Fruit fly (Drosophila melanogaster): ENCODE data around the gene axo.

axo gene

DNA sequence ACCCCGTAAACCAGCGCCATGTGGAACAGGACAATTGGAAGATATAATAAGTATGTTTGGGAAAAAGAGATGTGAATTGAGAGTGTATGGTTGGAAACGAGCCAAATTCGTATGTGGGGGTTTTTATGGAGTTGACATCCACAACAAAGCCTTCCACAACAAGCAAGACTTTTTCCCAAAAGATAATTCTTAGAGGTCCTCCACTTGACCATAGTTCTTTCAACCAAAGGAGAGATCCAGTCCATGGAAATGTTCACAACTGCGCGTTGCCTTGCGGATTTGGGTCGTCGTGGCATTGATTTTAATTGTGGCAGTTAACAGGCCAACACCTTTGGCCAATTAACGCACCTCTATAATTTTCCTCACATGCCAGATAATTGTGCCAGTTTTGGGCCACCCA is 2.9 kb upstream of the axo start, which contains the start of gene CG18418:
Gene CG18418, minus strand, starts transcription at position 101 of the 400 bp plus-strand sequence.
- no peak for TF ChIP-seq dmrt93B (GFP tag; optimal IDR thresholded peaks at IDR 0.05)
- no peak for TF ChIP-seq N (GFP tag; optimal IDR thresholded peaks at IDR 0.05)
- no peak for TF ChIP-seq fru (GFP tag; optimal IDR thresholded peaks at IDR 0.05)
- no peak for TF ChIP-seq usp (GFP tag; optimal IDR thresholded peaks at IDR 0.05)
- TF ChIP-seq CG9705 (GFP tag; optimal IDR thresholded peaks at IDR 0.05) = no peak
- TF ChIP-seq woc (GFP tag; optimal IDR thresholded peaks at IDR 0.05) = no peak
- TF ChIP-seq sage (GFP tag; optimal IDR thresholded peaks at IDR 0.05) = no peak
- no peak for TF ChIP-seq Rel (GFP tag; optimal IDR thresholded peaks at IDR 0.05)
- TF ChIP-seq Rel (tag; optimal IDR thresholded peaks at IDR 0.05) = no peak
- no peak for TF ChIP-seq jim (GFP tag; optimal IDR thresholded peaks at IDR 0.05)

DNA sequence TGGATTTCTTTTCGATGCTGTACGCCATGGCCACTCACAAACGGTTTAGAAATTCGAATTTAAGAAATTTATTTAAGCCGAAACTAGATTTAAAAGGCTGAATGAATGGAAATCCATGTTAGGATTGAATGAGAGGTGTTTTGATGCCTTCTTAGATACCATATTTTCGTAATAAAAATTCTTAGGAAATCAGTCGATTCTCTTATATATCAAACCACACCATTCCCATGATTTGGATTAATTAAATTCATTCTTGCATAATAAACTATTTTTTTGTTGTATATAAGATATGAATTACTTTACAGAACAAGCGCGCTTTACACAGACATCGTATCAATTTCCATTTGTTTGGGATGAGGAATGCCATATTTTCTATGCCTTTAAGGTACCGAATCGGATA is 1.6 kb upstream of the axo start, which contains the start of gene CG7514:
Gene CG7514, minus strand, starts transcription at position 101 of the 400 bp plus-strand sequence.
- TF ChIP-seq br (GFP tag; optimal IDR thresholded peaks at IDR 0.05) = no peak
- TF ChIP-seq Hr83 (GFP tag; optimal IDR thresholded peaks at IDR 0.05; ENCODE audit: poor library complexity, severe bottlenecking) = no peak

DNA sequence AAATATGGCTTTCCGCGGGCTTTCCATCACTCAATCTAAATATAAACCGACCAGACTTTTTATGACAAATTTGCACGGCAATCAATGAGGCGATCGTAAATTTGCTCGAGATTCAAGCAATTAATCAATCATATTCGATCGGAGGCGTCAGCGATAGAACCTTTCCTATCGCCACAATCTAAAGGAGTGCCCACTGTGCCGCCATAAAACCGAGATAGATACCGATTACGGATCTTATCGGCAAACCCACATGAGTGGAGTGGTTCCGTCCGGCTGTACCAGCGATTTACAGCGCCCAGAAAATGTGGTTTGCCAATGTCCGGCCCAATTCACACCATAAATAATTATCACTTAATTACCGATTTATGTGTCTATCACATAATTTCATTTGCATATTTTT is 508 bp downstream of the axo start:
- TF ChIP-seq fru (GFP tag; optimal IDR thresholded peaks at IDR 0.05) = no peak

DNA sequence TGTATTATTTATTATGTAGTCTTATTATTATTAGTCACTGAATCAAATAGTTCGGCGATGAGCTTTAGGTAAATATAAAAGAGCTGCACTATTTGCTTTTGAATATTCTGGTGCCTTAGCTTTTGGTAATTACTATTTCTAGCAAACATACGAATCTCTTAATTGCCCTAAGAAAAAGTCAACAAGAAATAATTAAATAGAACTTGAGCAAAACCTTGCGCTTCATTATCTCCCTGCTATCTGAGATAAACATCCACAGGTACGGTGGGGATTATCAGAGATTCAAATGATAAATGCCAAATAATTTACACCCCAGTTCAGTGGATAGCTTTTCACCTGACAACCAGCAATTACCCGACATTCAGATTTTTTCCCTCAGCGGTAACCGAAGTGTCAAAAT is 1.1 kb downstream of the axo start:
- TF ChIP-seq dsf (GFP tag; optimal IDR thresholded peaks at IDR 0.05; ENCODE audit: borderline replicate concordance) = no peak
- no peak for TF ChIP-seq Dif (GFP tag; optimal IDR thresholded peaks at IDR 0.05; ENCODE audit: partially characterized antibody)
- TF ChIP-seq Dfd (GFP tag; optimal IDR thresholded peaks at IDR 0.05) = no peak
- TF ChIP-seq Mio (GFP tag; optimal IDR thresholded peaks at IDR 0.05) = no peak

DNA sequence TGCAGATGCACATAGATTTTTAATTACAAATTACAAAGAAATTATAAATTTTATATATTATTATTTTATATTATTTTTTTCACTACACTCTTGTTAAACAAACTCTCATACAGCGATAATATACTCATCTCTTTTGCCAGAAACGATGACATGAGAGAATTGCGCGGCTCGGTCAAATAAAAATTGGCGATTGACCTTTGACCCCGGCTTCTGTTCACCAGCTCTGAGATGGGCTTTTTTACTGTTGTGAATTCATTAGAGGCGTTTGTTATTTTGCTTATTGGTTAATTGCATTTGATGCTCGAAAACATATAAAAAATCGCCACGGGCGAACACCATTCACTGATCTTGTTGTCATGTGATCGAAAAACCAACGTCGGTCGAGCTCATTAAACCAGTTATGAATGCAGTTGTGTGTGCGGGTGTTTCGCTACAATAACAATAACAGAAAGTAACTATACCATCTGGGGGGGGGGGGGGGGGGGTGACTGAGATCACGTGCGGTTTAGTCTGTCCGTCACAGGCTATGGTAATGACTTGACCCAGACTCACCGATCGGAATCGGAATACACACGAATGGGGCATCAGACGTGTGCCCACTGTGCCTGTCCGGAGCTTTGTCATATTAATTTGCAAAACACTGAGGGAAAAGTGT is 2.4 kb downstream of the axo start:
- TF ChIP-seq Sp1 (GFP tag; optimal IDR thresholded peaks at IDR 0.05) = no peak
- no peak for TF ChIP-seq br (GFP tag; optimal IDR thresholded peaks at IDR 0.05)
- no peak for TF ChIP-seq GATAd (GFP tag; optimal IDR thresholded peaks at IDR 0.05)
- no peak for TF ChIP-seq Abd-B (GFP tag; optimal IDR thresholded peaks at IDR 0.05)
- no peak for TF ChIP-seq Mio (GFP tag; optimal IDR thresholded peaks at IDR 0.05)
- TF ChIP-seq CG9705 (GFP tag; optimal IDR thresholded peaks at IDR 0.05) = no peak
- TF ChIP-seq lola (GFP tag; optimal IDR thresholded peaks at IDR 0.05) = no peak
- TF ChIP-seq tai (GFP tag; optimal IDR thresholded peaks at IDR 0.05) = no peak
- no peak for TF ChIP-seq sage (GFP tag; optimal IDR thresholded peaks at IDR 0.05)
- TF ChIP-seq Hnf4 (GFP tag; optimal IDR thresholded peaks at IDR 0.05) = no peak
- TF ChIP-seq Dif (GFP tag; optimal IDR thresholded peaks at IDR 0.05; ENCODE audit: partially characterized antibody) = no peak

DNA sequence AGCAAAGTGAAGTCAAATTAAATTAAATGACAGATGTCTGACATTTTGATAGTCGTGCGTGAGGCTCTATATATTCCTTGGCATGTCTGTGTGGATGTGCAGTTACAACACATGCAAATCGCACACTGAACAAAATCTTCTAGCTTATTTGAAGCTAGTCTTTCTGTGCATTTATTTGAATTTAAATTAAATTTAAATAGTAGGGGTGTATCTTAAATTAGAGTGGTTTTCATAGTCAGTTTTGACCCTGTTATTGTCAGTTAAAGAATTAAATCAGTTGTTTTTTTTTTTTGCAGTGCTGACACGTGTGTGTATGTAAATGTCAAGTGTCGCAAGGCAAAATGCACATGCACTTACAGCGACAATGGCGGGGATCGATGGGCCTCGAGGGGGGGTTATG is 8.1 kb downstream of the axo start:
- no peak for TF ChIP-seq Sp1 (GFP tag; optimal IDR thresholded peaks at IDR 0.05)
- no peak for TF ChIP-seq Abd-B (GFP tag; optimal IDR thresholded peaks at IDR 0.05)
- no peak for TF ChIP-seq dmrt93B (GFP tag; optimal IDR thresholded peaks at IDR 0.05)
- no peak for TF ChIP-seq CrebA (GFP tag; optimal IDR thresholded peaks at IDR 0.05; ENCODE audit: borderline replicate concordance)
- no peak for TF ChIP-seq dsf (GFP tag; optimal IDR thresholded peaks at IDR 0.05; ENCODE audit: borderline replicate concordance)
- no peak for TF ChIP-seq ey (GFP tag; optimal IDR thresholded peaks at IDR 0.05)
- TF ChIP-seq fru (GFP tag; optimal IDR thresholded peaks at IDR 0.05) = no peak
- TF ChIP-seq dl (GFP tag; optimal IDR thresholded peaks at IDR 0.05; ENCODE audit: insufficient read depth in 1 of 2, partially characterized antibody in 2 of 2) = no peak
- no peak for TF ChIP-seq brk (GFP tag; optimal IDR thresholded peaks at IDR 0.05)
- TF ChIP-seq foxo (GFP tag; optimal IDR thresholded peaks at IDR 0.05) = no peak
- TF ChIP-seq Hr78 (GFP tag; optimal IDR thresholded peaks at IDR 0.05) = no peak
- no peak for TF ChIP-seq woc (GFP tag; optimal IDR thresholded peaks at IDR 0.05)
- no peak for TF ChIP-seq CG32264 (GFP tag; optimal IDR thresholded peaks at IDR 0.05)
